Worm (Caenorhabditis elegans) whole organism, L1 larva: Measurements from ENCODE around the gene ilcr-2.

Experiments used
- C34B4.2 ChIP-seq: sonication (generic microtip); optimal IDR thresholded peaks from 2 replicates; lab custom pipeline; 2017; ENCODE audit warnings: mild to moderate bottlenecking, missing genetic modification characterization, missing compliant biosample characterization
- aly-2 ChIP-seq: fragments of 150-350 bp; optimal IDR thresholded peaks from 2 replicates; lab custom pipeline; 2014; ENCODE audit warnings: missing biosample characterization, missing genetic modification characterization
- ces-1 ChIP-seq: fragments of 150-350 bp; optimal IDR thresholded peaks from 2 replicates; lab custom pipeline; 2014; ENCODE audit warnings: missing biosample characterization, missing genetic modification reagents, missing genetic modification characterization
- dpl-1 ChIP-seq, 3 experiments: fragments of 150-350 bp in 2 of 3; sonication (generic microtip) in 1 of 3; optimal IDR thresholded peaks; 2 replicates each; lab custom pipeline; 2014 to 2017; ENCODE audit warnings: missing biosample characterization in 3 of 3, missing genetic modification characterization in 3 of 3, missing genetic modification reagents in 3 of 3
- efl-3 ChIP-seq: fragments of 200-800 bp; sonication (Bioruptor generic); optimal IDR thresholded peaks from 2 replicates; lab custom pipeline; 2018; ENCODE audit warnings: mild to moderate bottlenecking, missing genetic modification characterization, missing compliant biosample characterization
- egl-13 ChIP-seq: sonication (generic microtip); optimal IDR thresholded peaks from 2 replicates; lab custom pipeline; 2016; ENCODE audit warnings: missing genotype, missing genetic modification reagents, missing genetic modification characterization, missing compliant biosample characterization
- fkh-4 ChIP-seq: sonication (generic microtip); optimal IDR thresholded peaks from 2 replicates; lab custom pipeline; 2016; ENCODE audit warnings: missing compliant biosample characterization, missing genetic modification characterization, borderline replicate concordance
- grh-1 ChIP-seq: fragments of 200-800 bp; sonication (Bioruptor generic); IDR thresholded peaks from 2 replicates; pipeline ENCODE4 v1.3.6; 2022; ENCODE audit warnings: missing genetic modification reagents, missing genetic modification characterization, missing compliant biosample characterization
- hpl-2 ChIP-seq: fragments of 150-350 bp; optimal IDR thresholded peaks from 2 replicates; lab custom pipeline; 2014; ENCODE audit warnings: missing biosample characterization, missing genetic modification reagents, missing genetic modification characterization
- irx-1 ChIP-seq: sonication (generic microtip); optimal IDR thresholded peaks from 2 replicates; lab custom pipeline; 2016; ENCODE audit warnings: missing genetic modification characterization, missing compliant biosample characterization
- lin-13 ChIP-seq: fragments of 150-350 bp; optimal IDR thresholded peaks from 2 replicates; lab custom pipeline; 2014; ENCODE audit warnings: missing biosample characterization, missing genetic modification reagents, missing genetic modification characterization
- lin-14 ChIP-seq: fragments of 200-800 bp; sonication (Bioruptor generic); optimal IDR thresholded peaks from 2 replicates; lab custom pipeline; 2018; ENCODE audit warnings: mild to moderate bottlenecking, missing genetic modification characterization, moderate library complexity, missing compliant biosample characterization
- lin-35 ChIP-seq, 2 experiments: fragments of 150-350 bp; optimal IDR thresholded peaks; 2 replicates each; lab custom pipeline; 2014; ENCODE audit warnings: missing biosample characterization in 2 of 2, missing genetic modification characterization in 2 of 2, missing genetic modification reagents in 2 of 2
- lir-3 ChIP-seq: sonication (generic microtip); optimal IDR thresholded peaks from 2 replicates; lab custom pipeline; 2016; ENCODE audit warnings: mild to moderate bottlenecking, missing genetic modification characterization, moderate library complexity, missing compliant biosample characterization; ENCODE audit not compliant: poor library complexity
- mep-1 ChIP-seq: fragments of 150-350 bp; optimal IDR thresholded peaks from 2 replicates; lab custom pipeline; 2014; ENCODE audit warnings: missing biosample characterization, missing genetic modification characterization
- nhr-20 ChIP-seq: sonication (generic microtip); optimal IDR thresholded peaks from 2 replicates; lab custom pipeline; 2016; ENCODE audit warnings: mild to moderate bottlenecking, missing genetic modification characterization, missing compliant biosample characterization
- nhr-28 ChIP-seq: fragments of 150-350 bp; optimal IDR thresholded peaks from 2 replicates; lab custom pipeline; 2014; ENCODE audit warnings: missing biosample characterization, missing genetic modification characterization
- nhr-76 ChIP-seq: sonication (generic microtip); optimal IDR thresholded peaks from 2 replicates; lab custom pipeline; 2017; ENCODE audit warnings: missing biosample characterization, missing genetic modification characterization
- nhr-84 ChIP-seq: sonication (generic microtip); optimal IDR thresholded peaks from 2 replicates; lab custom pipeline; 2017; ENCODE audit warnings: missing biosample characterization, missing genetic modification characterization
- nhr-85 ChIP-seq: sonication (generic microtip); peaks from one replicate; lab custom pipeline; 2016; ENCODE audit warnings: missing genetic modification characterization, inconsistent platforms, missing compliant biosample characterization
- pax-3 ChIP-seq: fragments of 200-800 bp; sonication (Bioruptor generic); optimal IDR thresholded peaks from 2 replicates; lab custom pipeline; 2018; ENCODE audit warnings: mild to moderate bottlenecking, missing genetic modification characterization, moderate library complexity, missing compliant biosample characterization
- skn-1 ChIP-seq: fragments of 150-350 bp; optimal IDR thresholded peaks from 2 replicates; lab custom pipeline; 2014; ENCODE audit warnings: missing biosample characterization, missing genetic modification characterization
- sptf-1 ChIP-seq: fragments of 150-350 bp; optimal IDR thresholded peaks from 2 replicates; lab custom pipeline; 2014; ENCODE audit warnings: missing biosample characterization, missing genetic modification characterization
- swsn-7 ChIP-seq: sonication (generic microtip); optimal IDR thresholded peaks from 2 replicates; lab custom pipeline; 2016; ENCODE audit warnings: missing genetic modification characterization, missing compliant biosample characterization
- unc-130 ChIP-seq: fragments of 150-350 bp; optimal IDR thresholded peaks from 2 replicates; lab custom pipeline; 2017; ENCODE audit warnings: missing biosample characterization, missing genetic modification characterization, inconsistent platforms
- unc-30 ChIP-seq: sonication (generic microtip); optimal IDR thresholded peaks from 2 replicates; lab custom pipeline; 2017; ENCODE audit warnings: missing biosample characterization, missing genetic modification characterization
- unc-86 ChIP-seq: sonication (generic microtip); optimal IDR thresholded peaks from 2 replicates; lab custom pipeline; 2016; ENCODE audit warnings: missing genetic modification characterization, missing compliant biosample characterization
- zag-1 ChIP-seq: fragments of 150-350 bp; optimal IDR thresholded peaks from 2 replicates; lab custom pipeline; 2014; ENCODE audit warnings: missing biosample characterization, missing genetic modification characterization

ilcr-2 gene

DNA sequence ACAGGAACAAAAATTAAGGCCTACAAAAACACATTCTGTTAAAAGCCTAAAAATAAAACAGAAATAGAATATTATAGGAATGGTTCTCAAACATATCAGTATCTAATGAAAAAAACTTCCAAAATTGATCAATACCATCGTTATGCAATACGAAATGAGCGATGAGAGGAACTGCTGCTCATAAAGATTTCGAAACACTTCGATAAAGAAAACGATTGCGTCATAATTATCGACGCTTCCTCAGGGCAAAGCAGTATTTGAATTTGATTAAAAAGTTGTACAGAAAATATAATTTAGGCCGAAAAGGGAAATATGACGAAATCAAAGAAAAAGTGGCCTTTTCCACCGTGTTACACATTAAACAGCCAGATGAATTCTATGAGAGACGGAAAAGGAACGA is 43.0 kb downstream of the ilcr-2 start:
- TF ChIP-seq swsn-7: no peak

DNA sequence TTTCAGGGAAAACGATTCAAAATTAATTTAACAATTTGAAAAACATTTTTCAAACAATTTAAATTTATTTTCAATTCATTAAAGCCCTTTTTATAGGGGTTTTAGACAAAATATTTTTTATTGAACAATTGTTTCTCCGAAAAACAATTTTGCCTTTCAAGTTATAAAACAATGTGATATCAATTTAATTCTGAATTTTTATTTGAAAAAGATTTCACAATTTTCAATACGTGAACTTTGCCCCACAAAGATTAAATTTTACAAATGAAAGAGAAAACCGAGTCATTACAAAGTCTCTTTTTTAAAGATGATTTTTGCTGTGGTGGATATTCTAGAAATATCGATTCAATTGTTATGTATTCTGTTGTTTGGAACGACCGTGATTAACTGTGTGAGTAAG is 43.9 kb downstream of the ilcr-2 start, which contains the start of gene ZK177.2:
ZK177.2 (plus strand) TSS at position 301 of the 400 bp plus-strand sequence.
- no peak for TF ChIP-seq lin-35 (GFP tag; optimal IDR thresholded peaks at IDR 0.05; lab: Kevin White, UChicago)
- TF ChIP-seq egl-13 (tag; lab: Kevin White, UChicago): no peak
- TF ChIP-seq skn-1: no peak
- no peak for TF ChIP-seq pax-3 (tag; lab: Kevin White, UChicago)
- no peak for TF ChIP-seq aly-2 (tag; lab: Kevin White, UChicago)
- no peak for TF ChIP-seq lir-3 (tag; lab: Kevin White, UChicago)
- no peak for TF ChIP-seq C34B4.2 (tag; lab: Kevin White, UChicago)
- no peak for TF ChIP-seq nhr-85 (tag; lab: Kevin White, UChicago)
- TF ChIP-seq unc-130 (tag; lab: Kevin White, UChicago): no peak
- TF ChIP-seq grh-1 (GFP tag; lab: Robert Waterston, UW): no peak
- TF ChIP-seq nhr-84 (tag; lab: Kevin White, UChicago): no peak
- no peak for TF ChIP-seq irx-1
- TF ChIP-seq hpl-2 (GFP tag; lab: Kevin White, UChicago): no peak
- no peak for TF ChIP-seq nhr-28 (tag; lab: Kevin White, UChicago)
- no peak for TF ChIP-seq unc-30 (tag; lab: Kevin White, UChicago)
- TF ChIP-seq lin-13 (GFP tag; lab: Kevin White, UChicago): no peak
- TF ChIP-seq nhr-20 (tag; lab: Kevin White, UChicago): no peak

DNA sequence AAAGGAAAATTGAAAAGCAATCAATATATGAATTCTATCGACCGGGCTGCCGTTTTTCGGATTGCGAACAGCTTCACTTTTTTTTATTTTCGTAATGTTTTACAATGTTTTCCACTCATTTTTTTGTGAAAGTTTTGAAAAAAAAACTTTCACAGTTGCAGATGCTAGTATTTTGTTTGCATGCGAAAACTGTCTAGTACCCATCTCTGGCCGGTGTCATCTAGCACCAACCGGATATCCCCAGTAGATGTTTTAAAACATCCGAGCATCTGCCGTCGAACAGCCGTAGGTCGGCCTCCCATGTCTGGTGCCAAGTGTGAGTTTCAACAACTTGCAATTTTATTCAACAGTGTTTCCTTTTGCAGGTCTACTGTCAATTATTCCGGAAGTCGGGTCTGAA is 46.4 kb downstream of the ilcr-2 start, which contains the start of gene ZK177.12:
ZK177.12 (plus strand) TSS at position 301 of the 400 bp plus-strand sequence.
- TF ChIP-seq ces-1 (no peak), unc-86 (tag; lab: Kevin White, UChicago) (no peak)
- TF ChIP-seq, all 84 proteins: peak for 0

- TF ChIP-seq fkh-4: no peak
- TF ChIP-seq nhr-76 (tag; lab: Kevin White, UChicago): no peak
- no peak for TF ChIP-seq zag-1 (tag; lab: Kevin White, UChicago)
- TF ChIP-seq lin-14 (GFP tag; lab: Kevin White, UChicago): no peak
- TF ChIP-seq efl-3 (GFP tag; lab: Kevin White, UChicago): no peak
Measured at ce11 chrII:5522637-5523036, 47.6 kb downstream of the ilcr-2 start, which contains the start of gene ZK177.11. TSS of gene ZK177.11 (plus strand) at chrII:5522937.

DNA sequence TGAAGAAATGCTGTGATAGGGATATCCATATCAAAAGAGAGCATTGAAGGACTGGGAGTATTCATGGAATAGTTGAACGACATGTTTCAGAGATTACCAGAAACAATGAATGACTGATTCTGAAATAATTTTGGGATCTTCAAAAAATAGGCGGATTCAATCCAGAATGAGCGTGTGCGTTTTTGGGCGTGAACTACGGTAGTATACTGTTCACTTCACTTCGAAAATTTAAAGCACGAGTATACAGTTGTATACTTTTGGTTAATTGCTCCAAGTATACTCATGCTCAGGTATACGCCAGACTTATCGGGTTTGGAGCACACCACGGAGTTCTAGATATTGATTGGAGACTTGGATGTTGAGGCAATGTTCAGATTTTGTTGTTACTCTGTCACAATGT is 50.3 kb downstream of the ilcr-2 start, which contains the start of gene tbx-35:
tbx-35 (minus strand) TSS at position 101 of the 400 bp plus-strand sequence.
- TF ChIP-seq lin-13 (GFP tag; lab: Kevin White, UChicago): no peak
- TF ChIP-seq unc-130 (tag; lab: Kevin White, UChicago): no peak

ce11 chrII:5527841-5528240 is 52.8 kb downstream of the ilcr-2 start, which contains the start of gene ZK177.1:
TSS of gene ZK177.1 (plus strand) at chrII:5528141.
- no peak for TF ChIP-seq dpl-1 (GFP tag; optimal IDR thresholded peaks at IDR 0.05; lab: Kevin White, UChicago)
- TF ChIP-seq mep-1 (tag; lab: Kevin White, UChicago): no peak
- no peak for TF ChIP-seq irx-1
- TF ChIP-seq sptf-1: no peak
